Worm (Caenorhabditis elegans): ENCODE measurements around the gene C34E11.4.

- no peak for TF ChIP-seq unc-39 (tag; optimal IDR thresholded peaks at IDR 0.05)
- no peak for TF ChIP-seq ztf-11 (tag; optimal IDR thresholded peaks at IDR 0.05)
- no peak for TF ChIP-seq lin-15B (tag; optimal IDR thresholded peaks at IDR 0.05)
- no peak for TF ChIP-seq skn-1 (tag; optimal IDR thresholded peaks at IDR 0.05)
- no peak for TF ChIP-seq snpc-4 (tag; optimal IDR thresholded peaks at IDR 0.05)
- no peak for TF ChIP-seq R02D3.7 (tag; optimal IDR thresholded peaks at IDR 0.05)
- TF ChIP-seq nhr-25 (tag; optimal IDR thresholded peaks at IDR 0.05): no peak
- TF ChIP-seq nhr-11 (tag; optimal IDR thresholded peaks at IDR 0.05): no peak
- TF ChIP-seq mml-1 (tag; optimal IDR thresholded peaks at IDR 0.05): no peak
- no peak for TF ChIP-seq ZK546.5 (tag; optimal IDR thresholded peaks at IDR 0.05)
- TF ChIP-seq nhr-76 (tag; optimal IDR thresholded peaks at IDR 0.05): no peak
- TF ChIP-seq fos-1 (tag; optimal IDR thresholded peaks at IDR 0.05): no peak
Measured at ce11 chrX:11814667-11815066, 10.7 kb downstream of the C34E11.4 start, which contains the start of gene C34E11.2.
